Fruit fly (Drosophila melanogaster): ENCODE measurements around the gene CG18547.

CG18547 gene

DNA sequence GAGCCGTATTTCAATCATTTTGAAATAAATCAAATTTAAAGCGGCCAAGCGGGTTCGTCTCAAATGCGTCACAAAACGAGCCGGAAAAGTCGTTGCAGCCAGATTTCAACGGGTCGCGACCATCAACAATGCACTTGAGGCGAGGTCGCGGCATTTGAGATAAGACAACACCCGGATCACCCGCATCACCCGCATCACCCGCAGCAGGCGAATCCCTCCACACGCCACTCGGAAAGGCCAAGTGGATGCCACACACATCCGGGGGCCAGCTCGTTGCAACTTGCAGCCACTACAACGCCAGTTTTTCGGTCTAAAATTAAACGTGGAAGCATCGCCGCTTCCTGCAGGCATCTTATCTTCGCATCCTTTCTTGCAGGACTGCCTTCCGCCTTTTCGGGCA lies 26.2 kb upstream of the CG18547 start:
- no peak for TF ChIP-seq CrebA (GFP tag; optimal IDR thresholded peaks at IDR 0.05; ENCODE audit: borderline replicate concordance)
- no peak for TF ChIP-seq rgr (GFP tag; optimal IDR thresholded peaks at IDR 0.05)
- TF ChIP-seq N (GFP tag; optimal IDR thresholded peaks at IDR 0.05): no peak
- no peak for TF ChIP-seq sv (GFP tag; optimal IDR thresholded peaks at IDR 0.05)
- no peak for TF ChIP-seq br (GFP tag; optimal IDR thresholded peaks at IDR 0.05)
- TF ChIP-seq psq (GFP tag; optimal IDR thresholded peaks at IDR 0.05): no peak
- no peak for TF ChIP-seq Hr78 (GFP tag; optimal IDR thresholded peaks at IDR 0.05)
- no peak for TF ChIP-seq Myc (optimal IDR thresholded peaks at IDR 0.05)
- no peak for TF ChIP-seq ey (GFP tag; optimal IDR thresholded peaks at IDR 0.05)
- TF ChIP-seq HLH106 (tag; optimal IDR thresholded peaks at IDR 0.05): no peak
- no peak for TF ChIP-seq fru (GFP tag; optimal IDR thresholded peaks at IDR 0.05)
- no peak for TF ChIP-seq CG9705 (GFP tag; optimal IDR thresholded peaks at IDR 0.05)
- no peak for TF ChIP-seq Mio (GFP tag; optimal IDR thresholded peaks at IDR 0.05)
- no peak for TF ChIP-seq OdsH (GFP tag; optimal IDR thresholded peaks at IDR 0.05)
- no peak for TF ChIP-seq jim (GFP tag; optimal IDR thresholded peaks at IDR 0.05)
- TF ChIP-seq Vsx2 (GFP tag; optimal IDR thresholded peaks at IDR 0.05; ENCODE audit: partially characterized antibody): no peak
- no peak for TF ChIP-seq usp (GFP tag; optimal IDR thresholded peaks at IDR 0.05)
- TF ChIP-seq tai (GFP tag; optimal IDR thresholded peaks at IDR 0.05): no peak
- TF ChIP-seq Dif (GFP tag; optimal IDR thresholded peaks at IDR 0.05; ENCODE audit: partially characterized antibody): no peak

DNA sequence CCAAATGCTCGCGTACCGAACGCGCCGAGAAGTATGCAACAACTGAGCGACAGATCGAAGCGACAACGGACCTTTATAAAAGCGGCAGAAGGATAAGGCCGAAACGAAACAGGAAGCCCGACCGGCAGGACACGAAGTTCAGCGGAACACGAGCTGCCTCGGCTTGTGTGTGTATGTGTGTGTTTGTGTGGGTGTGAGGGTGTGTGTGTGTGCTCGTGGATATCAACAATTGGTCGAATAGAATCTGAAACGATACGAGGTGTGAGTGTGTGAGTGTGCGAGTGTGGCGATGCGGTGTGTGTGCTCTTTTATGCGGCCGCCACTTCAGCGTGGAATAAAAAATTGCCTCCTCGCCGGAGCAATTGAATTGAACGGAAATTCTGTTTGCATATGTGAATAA lies 25.2 kb upstream of the CG18547 start, which contains the start of gene Tk:
Tk (minus strand) TSS at position 57 of the 400 bp plus-strand sequence.
- TF ChIP-seq Myc (optimal IDR thresholded peaks at IDR 0.05): no peak
- TF ChIP-seq fru (GFP tag; optimal IDR thresholded peaks at IDR 0.05): no peak
- TF ChIP-seq Mio (GFP tag; optimal IDR thresholded peaks at IDR 0.05): no peak
- TF ChIP-seq CG32264 (GFP tag; optimal IDR thresholded peaks at IDR 0.05): no peak
- no peak for TF ChIP-seq Abd-B (GFP tag; optimal IDR thresholded peaks at IDR 0.05)
- TF ChIP-seq Dfd (GFP tag; optimal IDR thresholded peaks at IDR 0.05): no peak
- TF ChIP-seq h (GFP tag; optimal IDR thresholded peaks at IDR 0.05): no peak
- no peak for TF ChIP-seq rgr (GFP tag; optimal IDR thresholded peaks at IDR 0.05)
- TF ChIP-seq dl (GFP tag; optimal IDR thresholded peaks at IDR 0.05; ENCODE audit: insufficient read depth in 1 of 2, partially characterized antibody in 2 of 2): no peak
- no peak for TF ChIP-seq woc (GFP tag; optimal IDR thresholded peaks at IDR 0.05)
- no peak for TF ChIP-seq CrebA (GFP tag; optimal IDR thresholded peaks at IDR 0.05; ENCODE audit: borderline replicate concordance)
- TF ChIP-seq dmrt93B (GFP tag; optimal IDR thresholded peaks at IDR 0.05): no peak
- no peak for TF ChIP-seq sage (GFP tag; optimal IDR thresholded peaks at IDR 0.05)

DNA sequence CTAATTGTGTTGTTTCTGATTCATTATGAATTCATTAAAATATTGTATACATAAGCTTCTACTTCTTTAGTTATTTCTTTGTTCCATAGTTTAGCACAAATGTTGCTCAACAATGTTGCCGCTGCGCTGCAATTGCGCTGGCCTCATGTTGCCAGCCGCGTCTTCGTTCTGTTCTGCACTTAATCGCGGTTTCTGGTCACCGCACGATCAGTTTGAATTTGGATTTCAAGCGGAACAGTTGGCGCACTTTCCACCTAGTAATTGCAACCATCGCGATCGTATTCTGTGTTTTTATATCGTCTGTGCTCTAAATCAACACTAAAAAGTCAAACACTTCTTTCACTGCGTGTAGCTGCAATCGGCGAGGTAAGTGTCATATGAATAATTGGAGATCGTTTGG lies 18.9 kb upstream of the CG18547 start, which contains the start of gene Ect3:
Ect3 (plus strand) TSS at position 205 of the 400 bp plus-strand sequence.
- TF ChIP-seq usp (GFP tag; optimal IDR thresholded peaks at IDR 0.05) (no peak), CG9705 (GFP tag; optimal IDR thresholded peaks at IDR 0.05) (no peak), brk (GFP tag; optimal IDR thresholded peaks at IDR 0.05) (no peak), HLH106 (tag; optimal IDR thresholded peaks at IDR 0.05) (no peak), dsf (GFP tag; optimal IDR thresholded peaks at IDR 0.05; ENCODE audit: borderline replicate concordance) (no peak), sage (GFP tag; optimal IDR thresholded peaks at IDR 0.05) (no peak), Hnf4 (GFP tag; optimal IDR thresholded peaks at IDR 0.05) (no peak), Sp1 (GFP tag; optimal IDR thresholded peaks at IDR 0.05) (no peak), sv (GFP tag; optimal IDR thresholded peaks at IDR 0.05) (no peak), Myc (optimal IDR thresholded peaks at IDR 0.05) (no peak), CrebA (GFP tag; optimal IDR thresholded peaks at IDR 0.05; ENCODE audit: borderline replicate concordance) (no peak), fru (GFP tag; optimal IDR thresholded peaks at IDR 0.05) (no peak), lola (GFP tag; optimal IDR thresholded peaks at IDR 0.05) (no peak), jim (GFP tag; optimal IDR thresholded peaks at IDR 0.05) (no peak), pan (optimal IDR thresholded peaks at IDR 0.05) (no peak), CG32264 (GFP tag; optimal IDR thresholded peaks at IDR 0.05) (no peak), ey (GFP tag; optimal IDR thresholded peaks at IDR 0.05) (no peak), N (GFP tag; optimal IDR thresholded peaks at IDR 0.05) (no peak), Dfd (GFP tag; optimal IDR thresholded peaks at IDR 0.05) (no peak), OdsH (GFP tag; optimal IDR thresholded peaks at IDR 0.05) (no peak)

DNA sequence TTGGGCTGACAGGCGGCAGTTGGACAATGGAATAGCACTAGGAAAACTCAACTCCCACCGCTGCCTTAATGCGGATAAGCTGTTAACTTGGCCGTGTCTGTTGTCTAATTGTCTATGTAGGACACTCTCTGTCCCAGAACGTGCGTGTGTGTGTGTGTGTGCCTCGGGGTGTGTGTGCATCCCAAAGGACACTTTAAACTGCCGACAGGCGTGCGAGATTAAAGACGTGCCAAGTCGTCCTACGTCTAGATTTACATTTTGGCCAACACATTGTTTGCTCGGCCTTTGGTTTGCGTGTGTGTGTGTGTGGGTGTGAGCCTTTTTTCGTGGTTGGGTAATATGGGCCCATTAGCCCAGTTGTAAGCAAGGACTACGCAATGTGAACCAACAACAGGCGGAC lies 17.9 kb upstream of the CG18547 start:
- TF ChIP-seq ey (GFP tag; optimal IDR thresholded peaks at IDR 0.05) (no peak), sage (GFP tag; optimal IDR thresholded peaks at IDR 0.05) (no peak), rgr (GFP tag; optimal IDR thresholded peaks at IDR 0.05) (no peak), psq (GFP tag; optimal IDR thresholded peaks at IDR 0.05) (no peak), jim (GFP tag; optimal IDR thresholded peaks at IDR 0.05) (no peak), Rel (GFP tag; optimal IDR thresholded peaks at IDR 0.05) (no peak), Rel (tag; optimal IDR thresholded peaks at IDR 0.05) (no peak), Dfd (GFP tag; optimal IDR thresholded peaks at IDR 0.05) (peak; percentile 39), tai (GFP tag; optimal IDR thresholded peaks at IDR 0.05) (no peak)

Data from whole organism, wandering third instar larva.